Fruit fly (Drosophila melanogaster) whole organism, embryonic: ENCODE measurements around the gene chb.

ENCODE experiments used
- Adf1 ChIP-seq: fragments of 200-800 bp; sonication (Bioruptor generic); IDR thresholded peaks from 2 replicates; pipeline ENCODE4 v1.3.6; 2022; ENCODE audit warnings: missing biosample characterization, missing genetic modification characterization
- CG1024 ChIP-seq: fragments of 200-800 bp; sonication (Bioruptor generic); IDR thresholded peaks from 2 replicates; pipeline ENCODE4 v1.3.6; 2022; ENCODE audit warnings: missing biosample characterization, missing genetic modification characterization
- CG10267 ChIP-seq: fragments of 200-800 bp; sonication (Bioruptor generic); optimal IDR thresholded peaks from 2 replicates; lab custom pipeline; 2018; ENCODE audit warnings: missing biosample characterization, mild to moderate bottlenecking, missing genetic modification characterization, moderate library complexity
- CG10274 ChIP-seq: fragments of 200-800 bp; sonication (Bioruptor generic); optimal IDR thresholded peaks from 3 replicates; lab custom pipeline; 2017; ENCODE audit warnings: missing biosample characterization, mild to moderate bottlenecking, missing genetic modification characterization
- CG11456 ChIP-seq: fragments of 200-800 bp; sonication (Bioruptor generic); IDR thresholded peaks from 3 replicates; pipeline ENCODE4 v1.3.6; 2022; ENCODE audit warnings: missing biosample characterization, missing genetic modification characterization
- CG11560 ChIP-seq: fragments of 200-800 bp; sonication (Bioruptor generic); IDR thresholded peaks from 3 replicates; pipeline ENCODE4 v1.3.6; 2022; ENCODE audit warnings: missing biosample characterization, missing genetic modification characterization
- CG11695 ChIP-seq: fragments of 200-800 bp; sonication (Bioruptor generic); IDR thresholded peaks from 3 replicates; pipeline ENCODE4 v1.3.6; 2022; ENCODE audit warnings: missing biosample characterization, missing genetic modification characterization
- CG11696 ChIP-seq: fragments of 200-800 bp; sonication (Bioruptor generic); IDR thresholded peaks from 2 replicates; pipeline ENCODE4 v1.3.6; 2022; ENCODE audit warnings: missing biosample characterization, missing genetic modification characterization
- CG1233 ChIP-seq: fragments of 200-800 bp; sonication (Bioruptor generic); optimal IDR thresholded peaks from 4 replicates; lab custom pipeline; 2018; ENCODE audit warnings: missing biosample characterization, mild to moderate bottlenecking, missing genetic modification characterization
- CG12659 ChIP-seq: fragments of 200-800 bp; sonication (Bioruptor generic); optimal IDR thresholded peaks from 3 replicates; lab custom pipeline; 2017; ENCODE audit warnings: mild to moderate bottlenecking, missing biosample characterization, missing genetic modification reagents, missing genetic modification characterization
- CG13894 ChIP-seq: fragments of 200-800 bp; sonication (Bioruptor generic); optimal IDR thresholded peaks from 3 replicates; lab custom pipeline; 2018; ENCODE audit warnings: missing biosample characterization, mild to moderate bottlenecking, missing genetic modification characterization, moderate library complexity
- CG14965 ChIP-seq: fragments of 200-800 bp; sonication (Bioruptor generic); optimal IDR thresholded peaks from 2 replicates; lab custom pipeline; 2016; ENCODE audit warnings: missing biosample characterization, missing genetic modification characterization, borderline replicate concordance
- CG15514 ChIP-seq: fragments of 200-800 bp; sonication (Bioruptor generic); optimal IDR thresholded peaks from 3 replicates; lab custom pipeline; 2017; ENCODE audit warnings: missing biosample characterization, missing genetic modification characterization, mild to moderate bottlenecking, moderate library complexity, missing genetic modification reagents
- CG1602 ChIP-seq: fragments of 200-800 bp; sonication (Bioruptor generic); optimal IDR thresholded peaks from 3 replicates; lab custom pipeline; 2016; ENCODE audit warnings: missing biosample characterization, missing genetic modification characterization
- CG17612 ChIP-seq: fragments of 200-800 bp; sonication (Bioruptor generic); IDR thresholded peaks from 2 replicates; pipeline ENCODE4 v1.3.6; 2022; ENCODE audit warnings: missing biosample characterization, missing genetic modification characterization
- CG2889 ChIP-seq: fragments of 200-800 bp; sonication (Bioruptor generic); IDR thresholded peaks from 3 replicates; pipeline ENCODE4 v1.3.6; 2022; ENCODE audit warnings: missing biosample characterization, missing genetic modification characterization
- CG30403 ChIP-seq: fragments of 200-800 bp; sonication (Bioruptor generic); optimal IDR thresholded peaks from 3 replicates; lab custom pipeline; 2016; ENCODE audit warnings: missing biosample characterization, missing genetic modification characterization
- CG32772 ChIP-seq: fragments of 200-800 bp; sonication (Bioruptor generic); IDR thresholded peaks from 2 replicates; pipeline ENCODE4 v1.3.6; 2022; ENCODE audit warnings: missing biosample characterization, missing genetic modification characterization
- CG33213 ChIP-seq: fragments of 200-800 bp; sonication (Bioruptor generic); optimal IDR thresholded peaks from 3 replicates; lab custom pipeline; 2016; ENCODE audit warnings: missing biosample characterization, missing genetic modification characterization
- CG4424 ChIP-seq: fragments of 200-800 bp; sonication (Bioruptor generic); optimal IDR thresholded peaks from 3 replicates; lab custom pipeline; 2016; ENCODE audit warnings: missing biosample characterization, missing genetic modification characterization
- CG7928 ChIP-seq: fragments of 200-800 bp; sonication (Bioruptor generic); optimal IDR thresholded peaks from 2 replicates; lab custom pipeline; 2017; ENCODE audit warnings: missing biosample characterization, mild to moderate bottlenecking, missing genetic modification characterization
- CG7987 ChIP-seq: fragments of 200-800 bp; sonication (Bioruptor generic); optimal IDR thresholded peaks from 2 replicates; lab custom pipeline; 2018; ENCODE audit warnings: missing biosample characterization, mild to moderate bottlenecking, missing genetic modification characterization, moderate library complexity
- CG8765 ChIP-seq: fragments of 200-800 bp; sonication (Bioruptor generic); IDR thresholded peaks from 2 replicates; pipeline ENCODE4 v1.3.6; 2022; ENCODE audit warnings: missing biosample characterization, missing genetic modification characterization
- D ChIP-seq, 2 experiments: fragments of 200-800 bp in 1 of 2; fragments of >200 bp in 1 of 2; sonication (Bioruptor generic) in 1 of 2; optimal IDR thresholded peaks; 2 replicates in 1 of 2; 3 replicates in 1 of 2; lab custom pipeline; 2017; ENCODE audit warnings: mild to moderate bottlenecking in 1 of 2, missing biosample characterization in 1 of 2, missing genetic modification characterization in 1 of 2, missing genetic modification reagents in 1 of 2
- Deaf1 ChIP-seq: fragments of 200-800 bp; optimal IDR thresholded peaks from 3 replicates; lab custom pipeline; 2019; ENCODE audit warnings: missing biosample characterization, mild to moderate bottlenecking, missing genetic modification characterization, moderate library complexity
- Drgx ChIP-seq: fragments of 200-800 bp; sonication (Bioruptor generic); IDR thresholded peaks from 2 replicates; pipeline ENCODE4 v1.3.6; 2022; ENCODE audit warnings: missing biosample characterization, missing genetic modification characterization
- NFAT ChIP-seq: fragments of 200-800 bp; sonication (Bioruptor generic); IDR thresholded peaks from 2 replicates; pipeline ENCODE4 v1.3.6; 2022; ENCODE audit warnings: missing biosample characterization, missing genetic modification characterization
- NfI ChIP-seq: fragments of 200-800 bp; sonication (Bioruptor generic); optimal IDR thresholded peaks from 3 replicates; lab custom pipeline; 2018; ENCODE audit warnings: missing biosample characterization, mild to moderate bottlenecking, missing genetic modification characterization, moderate library complexity
- Ravus ChIP-seq: fragments of 200-800 bp; sonication (Bioruptor generic); IDR thresholded peaks from 2 replicates; pipeline ENCODE4 v1.3.6; 2022; ENCODE audit warnings: missing biosample characterization, missing genetic modification characterization
- Rfx ChIP-seq: fragments of 200-800 bp; sonication (Bioruptor generic); IDR thresholded peaks from 2 replicates; pipeline ENCODE4 v1.3.6; 2022; ENCODE audit warnings: missing biosample characterization, missing genetic modification characterization
- Trl ChIP-seq, 3 experiments: fragments of >200 bp in 2 of 3; fragments of 200-800 bp in 1 of 3; sonication (Bioruptor generic) in 1 of 3; optimal IDR thresholded peaks; 2 replicates in 1 of 3; 3 replicates in 2 of 3; lab custom pipeline; 2016 to 2017; ENCODE audit warnings: missing biosample characterization in 1 of 3, missing genetic modification characterization in 1 of 3
- abd-A ChIP-seq: fragments of 200-800 bp; sonication (Bioruptor generic); optimal IDR thresholded peaks from 3 replicates; lab custom pipeline; 2019; ENCODE audit warnings: missing biosample characterization, mild to moderate bottlenecking, missing genetic modification characterization, moderate library complexity
- aop ChIP-seq: fragments of 200-800 bp; sonication (Bioruptor generic); IDR thresholded peaks from 2 replicates; pipeline ENCODE4 v1.3.6; 2022; ENCODE audit warnings: missing biosample characterization, missing genetic modification characterization
- bab2 ChIP-seq: fragments of 200-800 bp; sonication (Bioruptor generic); optimal IDR thresholded peaks from 2 replicates; lab custom pipeline; 2016; ENCODE audit warnings: missing biosample characterization, missing genetic modification characterization
- bcd ChIP-seq: fragments of 200-800 bp; sonication (Bioruptor generic); optimal IDR thresholded peaks from 2 replicates; lab custom pipeline; 2017; ENCODE audit warnings: missing biosample characterization, mild to moderate bottlenecking, missing genetic modification characterization
- bsh ChIP-seq, 2 experiments: fragments of 200-800 bp; sonication (Bioruptor generic); optimal IDR thresholded peaks; 2 replicates each; lab custom pipeline; 2017 to 2018; ENCODE audit warnings: mild to moderate bottlenecking in 2 of 2, missing biosample characterization in 2 of 2, missing genetic modification characterization in 2 of 2, moderate library complexity in 1 of 2
- corto ChIP-seq: fragments of 200-800 bp; sonication (Bioruptor generic); optimal IDR thresholded peaks from 2 replicates; lab custom pipeline; 2016; ENCODE audit warnings: missing biosample characterization, mild to moderate bottlenecking, missing genetic modification characterization, moderate library complexity
- eyg ChIP-seq: fragments of 200-800 bp; sonication (Bioruptor generic); optimal IDR thresholded peaks from 3 replicates; lab custom pipeline; 2016; ENCODE audit warnings: missing biosample characterization, missing genetic modification characterization
- fd3F ChIP-seq: fragments of 200-800 bp; sonication (Bioruptor generic); optimal IDR thresholded peaks from 2 replicates; lab custom pipeline; 2018; ENCODE audit warnings: missing biosample characterization, mild to moderate bottlenecking, missing genetic modification characterization, moderate library complexity
- ftz-f1 ChIP-seq: fragments of 200-800 bp; sonication (Bioruptor generic); optimal IDR thresholded peaks from 2 replicates; lab custom pipeline; 2016; ENCODE audit warnings: missing biosample characterization, missing genetic modification characterization
- gfzf ChIP-seq: fragments of 200-800 bp; sonication (Bioruptor generic); optimal IDR thresholded peaks from 2 replicates; lab custom pipeline; 2016; ENCODE audit warnings: missing biosample characterization, mild to moderate bottlenecking, missing genetic modification characterization, moderate library complexity
- inv ChIP-seq: fragments of 200-800 bp; sonication (Bioruptor generic); IDR thresholded peaks from 2 replicates; pipeline ENCODE4 v1.3.6; 2022; ENCODE audit warnings: missing biosample characterization, missing genetic modification characterization; ENCODE audit not compliant: partially characterized antibody
- knrl ChIP-seq: fragments of 200-800 bp; sonication (Bioruptor generic); IDR thresholded peaks from 3 replicates; pipeline ENCODE4 v1.3.6; 2022; ENCODE audit warnings: missing biosample characterization, missing genetic modification characterization; ENCODE audit not compliant: partially characterized antibody
- onecut ChIP-seq: fragments of 200-800 bp; sonication (Bioruptor generic); IDR thresholded peaks from 2 replicates; pipeline ENCODE4 v1.3.6; 2022; ENCODE audit warnings: missing biosample characterization, missing genetic modification characterization
- otp ChIP-seq: fragments of 200-800 bp; sonication (Bioruptor generic); IDR thresholded peaks from 3 replicates; pipeline ENCODE4, ENCODE4 v1.3.6; 2022; ENCODE audit warnings: missing biosample characterization, missing genetic modification characterization
- pnt ChIP-seq: fragments of 200-800 bp; sonication (Bioruptor generic); optimal IDR thresholded peaks from 3 replicates; lab custom pipeline; 2016; ENCODE audit warnings: missing biosample characterization, missing genetic modification characterization
- pum ChIP-seq: fragments of 200-800 bp; sonication (Bioruptor generic); optimal IDR thresholded peaks from 2 replicates; lab custom pipeline; 2016; ENCODE audit warnings: missing biosample characterization, missing genetic modification characterization
- row ChIP-seq: fragments of 200-800 bp; sonication (Bioruptor generic); IDR thresholded peaks from 3 replicates; pipeline ENCODE4 v1.3.6; 2022; ENCODE audit warnings: missing biosample characterization, missing genetic modification characterization

chb gene

dm6 chr3L:21176935-21177581, 4.4 kb downstream of the chb start (continued):
- TF ChIP-seq D (optimal IDR thresholded peaks at IDR 0.05; lab: Kevin White, UChicago) = no peak
- TF ChIP-seq D (GFP tag; optimal IDR thresholded peaks at IDR 0.05; lab: Kevin White, UChicago) = no peak
- TF ChIP-seq CG10274 (GFP tag; lab: Kevin White, UChicago) = peak; percentile 78
- TF ChIP-seq CG30403 = peak; percentile 75
- TF ChIP-seq CG32772 (GFP tag; lab: Robert Waterston, UW) = peak; percentile 61; the same call in 1 of the 2 replicates
- peak; percentile 30 for TF ChIP-seq corto
- TF ChIP-seq pnt (GFP tag; lab: Kevin White, UChicago) = peak; percentile 5
- peak; percentile 64; the same call in 1 of the 2 replicates for TF ChIP-seq CG17612 (GFP tag; lab: Robert Waterston, UW)
- TF ChIP-seq CG4424 = peak; percentile 51
- TF ChIP-seq Ravus (GFP tag; lab: Robert Waterston, UW) = peak; percentile 51
- peak; percentile 81 for TF ChIP-seq NFAT (GFP tag; lab: Robert Waterston, UW)
- TF ChIP-seq pum (GFP tag; lab: Kevin White, UChicago) = peak; percentile 37
- TF ChIP-seq CG11695 = peak; percentile 79; the same call in 2 of the 3 replicates
- peak; percentile 32; the same call in 1 of the 2 replicates for TF ChIP-seq CG1024 (GFP tag; lab: Robert Waterston, UW)
- TF ChIP-seq Rfx (GFP tag; lab: Robert Waterston, UW) = peak; percentile 93
- TF ChIP-seq CG13894 = peak; percentile 47
- no peak for TF ChIP-seq inv (GFP tag; lab: Robert Waterston, UW)
- TF ChIP-seq CG2889 (GFP tag; lab: Robert Waterston, UW) = peak; percentile 71; the same call in 2 of the 3 replicates
- no peak for TF ChIP-seq aop
- TF ChIP-seq bcd (GFP tag; lab: Kevin White, UChicago) = peak; percentile 61
- TF ChIP-seq otp (GFP tag; lab: Robert Waterston, UW) = 0 out of 3 replicates have a peak, but pooled peaks have one; percentile 17
- peak; percentile 12 for TF ChIP-seq CG10267 (tag; lab: Kevin White, UChicago)
- TF ChIP-seq eyg (GFP tag; lab: Kevin White, UChicago) = peak; percentile 27
- TF ChIP-seq Drgx = peak; percentile 71
- TF ChIP-seq, all 482 proteins: peak for 236

- no peak for TF ChIP-seq bab2
- no peak for TF ChIP-seq CG33213
- TF ChIP-seq CG11456 (GFP tag; lab: Robert Waterston, UW) = no peak
- TF ChIP-seq CG15514 = peak; percentile 97
- TF ChIP-seq Rfx (GFP tag; lab: Robert Waterston, UW) = peak; percentile 28; the same call in 1 of the 2 replicates
- TF ChIP-seq fd3F (GFP tag; lab: Kevin White, UChicago) = no peak
- peak; percentile 55 for TF ChIP-seq abd-A (tag; lab: Kevin White, UChicago)
- TF ChIP-seq Adf1 = no peak
- TF ChIP-seq CG14965 (GFP tag; lab: Kevin White, UChicago) = no peak
- TF ChIP-seq gfzf (GFP tag; lab: Kevin White, UChicago) = no peak
- TF ChIP-seq CG7928 = no peak
- peak; percentile 13 for TF ChIP-seq Deaf1 (tag; lab: Kevin White, UChicago)
- TF ChIP-seq CG11696 (GFP tag; lab: Robert Waterston, UW) = no peak
- TF ChIP-seq CG8765 (GFP tag; lab: Robert Waterston, UW) = no peak
- TF ChIP-seq knrl (GFP tag; lab: Robert Waterston, UW) = no peak
- TF ChIP-seq bsh (GFP tag; optimal IDR thresholded peaks at IDR 0.05; lab: Kevin White, UChicago) = no peak
- TF ChIP-seq Trl (optimal IDR thresholded peaks at IDR 0.05; lab: Kevin White, UChicago) = peak in 1 of 2 experiments; percentile 27
- TF ChIP-seq Trl (GFP tag; optimal IDR thresholded peaks at IDR 0.05; lab: Kevin White, UChicago) = no peak
- TF ChIP-seq CG1602 (GFP tag; lab: Kevin White, UChicago) = no peak
- TF ChIP-seq CG12659 (GFP tag; lab: Kevin White, UChicago) = no peak
- no peak for TF ChIP-seq CG11560
- TF ChIP-seq ftz-f1 (GFP tag; lab: Kevin White, UChicago) = no peak
- TF ChIP-seq CG1233 (GFP tag; lab: Kevin White, UChicago) = no peak
- no peak for TF ChIP-seq CG7987
- TF ChIP-seq onecut (GFP tag; lab: Robert Waterston, UW) = peak; percentile 97
- TF ChIP-seq NfI (GFP tag; lab: Kevin White, UChicago) = no peak
- TF ChIP-seq row (GFP tag; lab: Robert Waterston, UW) = peak; percentile 38; the same call in 1 of the 3 replicates
- TF ChIP-seq CG13894 = peak; percentile 25
These were observed 13.0 kb downstream of the chb start for dm6 chr3L:21185622-21186021.
